Fruit fly (Drosophila melanogaster): Measurements from ENCODE around the gene Cdk12.

DNA sequence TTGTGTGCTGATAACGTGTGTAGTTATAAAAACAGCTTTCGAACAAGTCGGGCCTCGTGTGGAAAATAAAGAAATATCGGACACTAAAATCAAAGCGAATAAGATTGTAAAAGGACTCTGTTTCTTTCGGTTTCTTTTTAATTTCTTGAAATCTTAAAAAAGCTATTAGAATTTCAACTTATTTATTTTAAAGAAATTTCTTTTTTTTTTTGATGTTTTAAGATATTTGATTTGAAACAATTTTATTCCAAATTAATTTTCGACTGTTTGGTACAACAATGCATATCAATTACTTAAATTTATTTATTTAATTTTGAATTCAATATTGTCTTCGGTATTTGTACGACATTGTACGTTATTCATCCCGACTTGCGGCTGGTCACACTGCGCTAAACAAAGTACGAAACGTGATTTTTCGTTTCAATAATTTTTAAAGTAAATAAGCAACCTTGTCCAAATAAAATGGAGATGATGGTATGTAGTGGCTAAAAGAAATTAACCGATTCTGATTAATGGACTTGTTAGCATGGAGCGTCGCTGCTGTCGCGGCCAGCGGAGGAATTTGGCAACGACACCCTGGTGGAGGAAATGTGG is 23.3 kb upstream of the Cdk12 start, which contains the start of the genes CG7202 and CG7519:
- TF ChIP-seq Xrp1 (GFP tag; IDR thresholded peaks at IDR 0.05) (no peak), CG8478 (optimal IDR thresholded peaks at IDR 0.05) (no peak), dmrt99B (tag; optimal IDR thresholded peaks at IDR 0.05) (no peak)

Measured in whole organism, embryonic.